Fruit fly (Drosophila melanogaster) whole organism, embryonic: ENCODE measurements around the gene CG4962.

ENCODE experiments used
- Aef1 ChIP-seq: fragments of 200-800 bp; sonication (Bioruptor generic); IDR thresholded peaks from 3 replicates; pipeline ENCODE4 v1.3.6; 2022; ENCODE audit warnings: missing biosample characterization, missing genetic modification characterization
- CG11723 ChIP-seq: fragments of 200-800 bp; sonication (Bioruptor generic); optimal IDR thresholded peaks from 2 replicates; lab custom pipeline; 2017; ENCODE audit warnings: missing biosample characterization, mild to moderate bottlenecking, missing genetic modification characterization
- CG12071 ChIP-seq: fragments of 200-800 bp; sonication (Bioruptor generic); optimal IDR thresholded peaks from 3 replicates; lab custom pipeline; 2018; ENCODE audit warnings: missing biosample characterization, mild to moderate bottlenecking, missing genetic modification characterization
- CG1529 ChIP-seq: fragments of 200-800 bp; sonication (Bioruptor generic); optimal IDR thresholded peaks from 3 replicates; lab custom pipeline; 2018; ENCODE audit warnings: missing biosample characterization, missing genetic modification characterization
- CG15601 ChIP-seq: fragments of 200-800 bp; sonication (Bioruptor generic); optimal IDR thresholded peaks from 3 replicates; lab custom pipeline; 2019; ENCODE audit warnings: missing biosample characterization, mild to moderate bottlenecking, missing genetic modification characterization, moderate library complexity
- CG1647 ChIP-seq: fragments of 200-800 bp; sonication (Bioruptor generic); optimal IDR thresholded peaks from 3 replicates; lab custom pipeline; 2016; ENCODE audit warnings: missing biosample characterization, missing genetic modification characterization
- CG17912 ChIP-seq: fragments of 200-800 bp; sonication (Bioruptor generic); optimal IDR thresholded peaks from 2 replicates; lab custom pipeline; 2018; ENCODE audit warnings: missing biosample characterization, mild to moderate bottlenecking, missing genetic modification characterization
- CG18476 ChIP-seq: fragments of 200-800 bp; sonication (Bioruptor generic); optimal IDR thresholded peaks from 2 replicates; lab custom pipeline; 2016; ENCODE audit warnings: missing biosample characterization, mild to moderate bottlenecking, missing genetic modification characterization
- CG2678 ChIP-seq: fragments of 200-800 bp; sonication (Bioruptor generic); optimal IDR thresholded peaks from 3 replicates; lab custom pipeline; 2019; ENCODE audit warnings: missing biosample characterization, mild to moderate bottlenecking, missing genetic modification characterization, moderate library complexity
- CG2712 ChIP-seq: fragments of 200-800 bp; optimal IDR thresholded peaks from 3 replicates; lab custom pipeline; 2019; ENCODE audit warnings: missing biosample characterization, mild to moderate bottlenecking, missing genetic modification characterization, moderate library complexity
- CG30403 ChIP-seq: fragments of 200-800 bp; sonication (Bioruptor generic); optimal IDR thresholded peaks from 3 replicates; lab custom pipeline; 2016; ENCODE audit warnings: missing biosample characterization, missing genetic modification characterization
- CG3163 ChIP-seq: fragments of 200-800 bp; sonication (Bioruptor generic); optimal IDR thresholded peaks from 3 replicates; lab custom pipeline; 2016; ENCODE audit warnings: missing biosample characterization, missing genetic modification characterization
- CG3847 ChIP-seq: fragments of 200-800 bp; sonication (Bioruptor generic); IDR thresholded peaks from 2 replicates; pipeline ENCODE4 v1.3.6; 2022; ENCODE audit warnings: missing biosample characterization, missing genetic modification characterization
- CG4282 ChIP-seq: fragments of 200-800 bp; sonication (Bioruptor generic); optimal IDR thresholded peaks from 2 replicates; lab custom pipeline; 2016; ENCODE audit warnings: missing biosample characterization, missing genetic modification characterization
- CG5180 ChIP-seq: fragments of 200-800 bp; sonication (Bioruptor generic); optimal IDR thresholded peaks from 3 replicates; lab custom pipeline; 2017; ENCODE audit warnings: missing biosample characterization, missing genetic modification characterization, mild to moderate bottlenecking, moderate library complexity, missing genetic modification reagents
- Camta ChIP-seq: fragments of 200-800 bp; sonication (Bioruptor generic); optimal IDR thresholded peaks from 2 replicates; lab custom pipeline; 2016; ENCODE audit warnings: missing biosample characterization, missing genetic modification characterization
- CoRest ChIP-seq: fragments of 200-800 bp; sonication (Bioruptor generic); optimal IDR thresholded peaks from 3 replicates; lab custom pipeline; 2018; ENCODE audit warnings: missing biosample characterization, mild to moderate bottlenecking, missing genetic modification characterization, moderate library complexity
- CrebB ChIP-seq: fragments of 200-800 bp; sonication (Bioruptor generic); optimal IDR thresholded peaks from 3 replicates; lab custom pipeline; 2018; ENCODE audit warnings: missing biosample characterization, mild to moderate bottlenecking, missing genetic modification characterization
- D19A ChIP-seq: fragments of 200-800 bp; optimal IDR thresholded peaks from 3 replicates; lab custom pipeline; 2019; ENCODE audit warnings: missing biosample characterization, mild to moderate bottlenecking, missing genetic modification characterization, moderate library complexity
- Deaf1 ChIP-seq: fragments of 200-800 bp; optimal IDR thresholded peaks from 3 replicates; lab custom pipeline; 2019; ENCODE audit warnings: missing biosample characterization, mild to moderate bottlenecking, missing genetic modification characterization, moderate library complexity
- ERR ChIP-seq: fragments of 200-800 bp; sonication (Bioruptor generic); optimal IDR thresholded peaks from 2 replicates; lab custom pipeline; 2016; ENCODE audit warnings: missing biosample characterization, missing genetic modification characterization
- Elba2 ChIP-seq: fragments of 200-800 bp; sonication (Bioruptor generic); optimal IDR thresholded peaks from 3 replicates; lab custom pipeline; 2016; ENCODE audit warnings: missing biosample characterization, missing genetic modification characterization
- HLH4C ChIP-seq: fragments of 200-800 bp; sonication (Bioruptor generic); IDR thresholded peaks from 3 replicates; pipeline ENCODE4 v1.3.6; 2022; ENCODE audit warnings: missing biosample characterization, missing genetic modification characterization; ENCODE audit not compliant: partially characterized antibody
- HLHmδ ChIP-seq: fragments of 200-800 bp; sonication (Bioruptor generic); optimal IDR thresholded peaks from 2 replicates; lab custom pipeline; 2018; ENCODE audit warnings: missing biosample characterization, mild to moderate bottlenecking, missing genetic modification characterization, moderate library complexity
- Lhr ChIP-seq: fragments of 200-800 bp; sonication (Bioruptor generic); optimal IDR thresholded peaks from 3 replicates; lab custom pipeline; 2017; ENCODE audit warnings: mild to moderate bottlenecking, missing biosample characterization, missing genetic modification reagents, missing genetic modification characterization
- Meics ChIP-seq: fragments of 200-800 bp; sonication (Bioruptor generic); optimal IDR thresholded peaks from 2 replicates; lab custom pipeline; 2017; ENCODE audit warnings: missing biosample characterization, mild to moderate bottlenecking, missing genetic modification characterization
- Neu2 ChIP-seq: fragments of 200-800 bp; sonication (Bioruptor generic); optimal IDR thresholded peaks from 3 replicates; lab custom pipeline; 2016; ENCODE audit warnings: missing biosample characterization, missing genetic modification characterization, borderline replicate concordance
- Ravus ChIP-seq: fragments of 200-800 bp; sonication (Bioruptor generic); IDR thresholded peaks from 2 replicates; pipeline ENCODE4 v1.3.6; 2022; ENCODE audit warnings: missing biosample characterization, missing genetic modification characterization
- Sry-β ChIP-seq: fragments of 200-800 bp; sonication (Bioruptor generic); optimal IDR thresholded peaks from 2 replicates; lab custom pipeline; 2018; ENCODE audit warnings: missing biosample characterization, mild to moderate bottlenecking, missing genetic modification characterization, moderate library complexity
- Ssrp ChIP-seq: fragments of 200-800 bp; sonication (Bioruptor generic); optimal IDR thresholded peaks from 2 replicates; lab custom pipeline; 2018; ENCODE audit warnings: missing biosample characterization, mild to moderate bottlenecking, missing genetic modification characterization, moderate library complexity
- abd-A ChIP-seq: fragments of 200-800 bp; sonication (Bioruptor generic); optimal IDR thresholded peaks from 3 replicates; lab custom pipeline; 2019; ENCODE audit warnings: missing biosample characterization, mild to moderate bottlenecking, missing genetic modification characterization, moderate library complexity
- ac ChIP-seq: fragments of 200-800 bp; sonication (Bioruptor generic); optimal IDR thresholded peaks from 3 replicates; lab custom pipeline; 2017; ENCODE audit warnings: missing biosample characterization, mild to moderate bottlenecking, missing genetic modification characterization
- amos ChIP-seq: fragments of 200-800 bp; sonication (Bioruptor generic); IDR thresholded peaks from 2 replicates; pipeline ENCODE4 v1.3.6; 2022; ENCODE audit warnings: missing biosample characterization, missing genetic modification characterization; ENCODE audit not compliant: partially characterized antibody
- aop ChIP-seq: fragments of 200-800 bp; sonication (Bioruptor generic); IDR thresholded peaks from 2 replicates; pipeline ENCODE4 v1.3.6; 2022; ENCODE audit warnings: missing biosample characterization, missing genetic modification characterization
- bbx ChIP-seq: fragments of 200-800 bp; sonication (Bioruptor generic); IDR thresholded peaks from 2 replicates; pipeline ENCODE4 v1.3.6; 2022; ENCODE audit warnings: missing biosample characterization, missing genetic modification characterization; ENCODE audit not compliant: partially characterized antibody
- cas ChIP-seq: fragments of 200-800 bp; sonication (Bioruptor generic); IDR thresholded peaks from 2 replicates; pipeline ENCODE4 v1.3.6; 2022; ENCODE audit warnings: missing biosample characterization, missing genetic modification characterization
- chinmo ChIP-seq: fragments of 200-800 bp; sonication (Bioruptor generic); IDR thresholded peaks from 4 replicates; pipeline ENCODE4 v1.3.6; 2022; ENCODE audit warnings: missing biosample characterization, missing genetic modification characterization; ENCODE audit not compliant: partially characterized antibody
- dmrt99B ChIP-seq: fragments of 200-800 bp; sonication (Bioruptor generic); optimal IDR thresholded peaks from 2 replicates; lab custom pipeline; 2018; ENCODE audit warnings: missing biosample characterization, mild to moderate bottlenecking, missing genetic modification characterization, moderate library complexity
- dpn ChIP-seq, 2 experiments: fragments of 200-800 bp; sonication (Bioruptor generic); optimal IDR thresholded peaks; 3 replicates each; lab custom pipeline; 2016; ENCODE audit warnings: missing biosample characterization in 2 of 2, missing genetic modification characterization in 2 of 2
- emc ChIP-seq: fragments of 200-800 bp; sonication (Bioruptor generic); optimal IDR thresholded peaks from 2 replicates; lab custom pipeline; 2016; ENCODE audit warnings: missing biosample characterization, missing genetic modification characterization
- gcm2 ChIP-seq: fragments of 200-800 bp; sonication (Bioruptor generic); optimal IDR thresholded peaks from 2 replicates; lab custom pipeline; 2016; ENCODE audit warnings: missing biosample characterization, missing genetic modification characterization
- gro ChIP-seq: fragments of 200-800 bp; sonication (Bioruptor generic); optimal IDR thresholded peaks from 2 replicates; lab custom pipeline; 2016; ENCODE audit warnings: missing biosample characterization, missing genetic modification characterization
- ind ChIP-seq: fragments of 200-800 bp; sonication (Bioruptor generic); optimal IDR thresholded peaks from 3 replicates; lab custom pipeline; 2016; ENCODE audit warnings: missing biosample characterization, missing genetic modification characterization
- jumu ChIP-seq: fragments of 200-800 bp; sonication (Bioruptor generic); optimal IDR thresholded peaks from 3 replicates; lab custom pipeline; 2016; ENCODE audit warnings: missing biosample characterization, missing genetic modification characterization
- klu ChIP-seq: fragments of 200-800 bp; sonication (Bioruptor generic); IDR thresholded peaks from 2 replicates; pipeline ENCODE4 v1.3.6; 2022; ENCODE audit warnings: missing biosample characterization, missing genetic modification characterization
- onecut ChIP-seq: fragments of 200-800 bp; sonication (Bioruptor generic); IDR thresholded peaks from 2 replicates; pipeline ENCODE4 v1.3.6; 2022; ENCODE audit warnings: missing biosample characterization, missing genetic modification characterization
- pan ChIP-seq, 4 experiments: fragments of >200 bp in 3 of 4; fragments of 200-800 bp in 1 of 4; sonication (Bioruptor generic) in 1 of 4; optimal IDR thresholded peaks in 3 of 4; IDR thresholded peaks in 1 of 4; 2 replicates each; pipeline versions ENCODE4 v1.3.6 to Lab custom; 2017 to 2022; ENCODE audit warnings: missing biosample characterization in 2 of 4, missing genetic modification characterization in 2 of 4, mixed read lengths in 1 of 4
- toy ChIP-seq: fragments of 200-800 bp; sonication (Bioruptor generic); IDR thresholded peaks from 2 replicates; pipeline ENCODE4 v1.3.6; 2022; ENCODE audit warnings: missing biosample characterization, missing genetic modification characterization
- zfh1 ChIP-seq: fragments of 200-800 bp; sonication (Bioruptor generic); IDR thresholded peaks from 3 replicates; pipeline ENCODE4 v1.3.6; 2022; ENCODE audit warnings: missing biosample characterization, missing genetic modification characterization

The CG4962 gene

dm6 chr3L:16328207-16328891, 33.0 kb upstream of the CG4962 start, which contains the start of gene CG13058 (continued):
- TF ChIP-seq gro (GFP tag; lab: Kevin White, UChicago) (no peak), CG15601 (tag; lab: Kevin White, UChicago) (no peak), Camta (no peak), amos (GFP tag; lab: Robert Waterston, UW) (no peak), CG3163 (GFP tag; lab: Kevin White, UChicago) (no peak), bbx (GFP tag; lab: Robert Waterston, UW) (no peak), pan (optimal IDR thresholded peaks at IDR 0.05; lab: Kevin White, UChicago) (no peak), pan (GFP tag; optimal IDR thresholded peaks at IDR 0.05 in 1 of 2, IDR thresholded peaks at IDR 0.05 in 1 of 2) (no peak), Sry-β (no peak), zfh1 (GFP tag; lab: Robert Waterston, UW) (no peak), toy (no peak), ERR (GFP tag; lab: Kevin White, UChicago) (no peak), ind (GFP tag; lab: Kevin White, UChicago) (peak; percentile 50), cas (no peak), CG30403 (GFP tag; lab: Kevin White, UChicago) (peak; percentile 61), onecut (peak; percentile 30; the same call in 1 of the 2 replicates), Neu2 (no peak), CG2678 (tag; lab: Kevin White, UChicago) (peak; percentile 78), Aef1 (GFP tag; lab: Robert Waterston, UW) (peak; percentile 64), jumu (GFP tag; lab: Kevin White, UChicago) (no peak), Ssrp (tag; lab: Kevin White, UChicago) (no peak), CoRest (peak; percentile 80), gcm2 (GFP tag; lab: Kevin White, UChicago) (no peak), abd-A (tag; lab: Kevin White, UChicago) (no peak), Lhr (no peak), HLH4C (GFP tag; lab: Robert Waterston, UW) (no peak), D19A (peak; percentile 92), Elba2 (no peak), Ravus (no peak; the same call in 1 of the 2 replicates), klu (GFP tag; lab: Robert Waterston, UW) (no peak), CG5180 (GFP tag; lab: Kevin White, UChicago) (peak; percentile 57), CG3847 (GFP tag; lab: Robert Waterston, UW) (peak; percentile 77), CrebB (peak; percentile 31), dpn (GFP tag; optimal IDR thresholded peaks at IDR 0.05; lab: Kevin White, UChicago) (peak in 1 of 2 experiments; percentile 48), ac (GFP tag; lab: Kevin White, UChicago) (no peak), HLHmδ (no peak), CG11723 (peak; percentile 24), Meics (GFP tag; lab: Kevin White, UChicago) (peak; percentile 61), CG2712 (tag; lab: Kevin White, UChicago) (no peak), aop (GFP tag; lab: Robert Waterston, UW) (no peak), CG17912 (GFP tag; lab: Kevin White, UChicago) (no peak), Deaf1 (tag; lab: Kevin White, UChicago) (no peak), emc (GFP tag; lab: Kevin White, UChicago) (no peak), CG1529 (GFP tag; lab: Kevin White, UChicago) (no peak), CG4282 (GFP tag; lab: Kevin White, UChicago) (no peak), chinmo (GFP tag; lab: Robert Waterston, UW) (no peak), CG12071 (GFP tag; lab: Kevin White, UChicago) (peak; percentile 56), CG1647 (peak; percentile 44), CG18476 (GFP tag; lab: Kevin White, UChicago) (peak; percentile 14), dmrt99B (tag; lab: Kevin White, UChicago) (peak; percentile 77)
